Worm (Caenorhabditis elegans) whole organism, midembryonic: ENCODE measurements around the gene srz-94.

Experiments used
- T22C8.4 ChIP-seq: fragments of 200-800 bp; sonication (Bioruptor generic); IDR thresholded peaks from 2 replicates; pipeline ENCODE4 v1.3.6; 2022; ENCODE audit warnings: missing genetic modification characterization, missing compliant biosample characterization
- cog-1 ChIP-seq: sonication (generic microtip); optimal IDR thresholded peaks from 2 replicates; lab custom pipeline; 2016; ENCODE audit warnings: missing genetic modification characterization, missing compliant biosample characterization
- ref-1 ChIP-seq: fragments of 200-800 bp; sonication (Bioruptor generic); conservative IDR thresholded peaks from 2 replicates; pipeline ENCODE4 v1.3.6; 2022; ENCODE audit warnings: missing genetic modification reagents, missing genetic modification characterization, missing compliant biosample characterization
- tab-1 ChIP-seq: fragments of 200-800 bp; sonication (Bioruptor generic); IDR thresholded peaks from 2 replicates; pipeline ENCODE4 v1.3.6; 2022; ENCODE audit warnings: missing genetic modification characterization, missing compliant biosample characterization
- ztf-23 ChIP-seq: fragments of 200-800 bp; sonication (Bioruptor generic); IDR thresholded peaks from 2 replicates; pipeline ENCODE4 v1.3.6; 2022; ENCODE audit warnings: missing genetic modification reagents, missing genetic modification characterization, missing compliant biosample characterization
- ztf-29 ChIP-seq: fragments of 200-800 bp; sonication (Bioruptor generic); IDR thresholded peaks from 2 replicates; pipeline ENCODE4 v1.3.6; 2022; ENCODE audit warnings: missing genetic modification reagents, missing genetic modification characterization, missing compliant biosample characterization

DNA sequence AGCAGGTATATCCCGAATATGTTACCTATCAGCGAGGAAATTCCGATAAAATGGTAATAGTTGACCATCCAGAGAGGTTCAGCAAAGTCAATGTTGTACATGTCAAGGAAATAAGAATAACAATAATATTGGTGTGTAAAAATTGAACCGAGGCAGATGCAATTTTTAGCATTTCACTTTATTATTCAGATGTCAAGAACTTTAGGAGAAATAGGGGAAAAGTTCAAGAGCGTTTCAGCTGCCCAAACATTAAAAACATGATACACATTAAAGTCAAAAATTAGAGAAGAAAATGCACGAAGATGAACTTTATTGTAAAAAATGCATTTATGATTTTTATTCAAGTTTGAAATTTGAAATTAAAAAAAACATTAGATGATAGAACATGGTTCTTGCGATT is 27.4 kb downstream of the srz-94 start, which contains the start of gene sri-69:
- TF ChIP-seq ztf-29 (GFP tag; lab: Robert Waterston, UW) (no peak), T22C8.4 (GFP tag; lab: Robert Waterston, UW) (no peak), ztf-23 (GFP tag; lab: Robert Waterston, UW) (no peak), cog-1 (no peak), ref-1 (GFP tag; lab: Robert Waterston, UW) (no peak), tab-1 (GFP tag; lab: Robert Waterston, UW) (no peak)
